Fruit fly (Drosophila melanogaster): ENCODE measurements around the gene CG14671.

The CG14671 gene

DNA sequence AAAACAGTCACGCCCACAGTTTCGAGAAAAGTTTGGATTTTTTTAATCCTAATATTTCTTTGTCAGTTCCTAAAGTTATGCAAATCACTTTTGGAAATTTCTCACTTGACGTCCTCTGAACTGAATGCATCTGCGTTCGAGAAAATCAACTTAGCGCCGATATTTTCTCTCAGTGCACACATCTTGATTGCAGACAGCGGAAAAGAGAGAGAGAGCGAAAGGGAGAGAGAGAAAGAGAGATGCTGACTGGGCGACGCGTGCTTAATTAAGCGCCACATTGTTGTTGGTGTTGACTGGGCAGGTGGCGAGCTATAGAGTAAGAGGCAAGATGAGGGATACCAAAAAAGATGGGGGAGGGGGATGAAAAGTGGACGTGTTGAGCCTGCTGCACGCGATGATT is 46.0 kb downstream of the CG14671 start (continued):
- peak; percentile 74 for TF ChIP-seq chm (GFP tag; IDR thresholded peaks at IDR 0.05)
- peak; percentile 8; the same call in 1 of the 2 replicates for TF ChIP-seq CG11696 (GFP tag; IDR thresholded peaks at IDR 0.05)
- peak; percentile 16 for TF ChIP-seq CG33557 (GFP tag; optimal IDR thresholded peaks at IDR 0.05)
- no peak for TF ChIP-seq CG14965 (GFP tag; optimal IDR thresholded peaks at IDR 0.05; ENCODE audit: borderline replicate concordance)
- TF ChIP-seq ap (GFP tag; IDR thresholded peaks at IDR 0.05): 0 out of 2 replicates have a peak, but pooled peaks have one; percentile 37
- peak; percentile 45 for TF ChIP-seq CG14710 (tag; optimal IDR thresholded peaks at IDR 0.05)
- no peak for TF ChIP-seq CG11093 (GFP tag; IDR thresholded peaks at IDR 0.05)
- peak; percentile 68 for TF ChIP-seq CG17359 (tag; optimal IDR thresholded peaks at IDR 0.05)
- TF ChIP-seq Tbp (GFP tag; optimal IDR thresholded peaks at IDR 0.05): no peak
- no peak for TF ChIP-seq exex (tag; optimal IDR thresholded peaks at IDR 0.05)
- TF ChIP-seq CG14667 (GFP tag; IDR thresholded peaks at IDR 0.05): no peak
- peak; percentile 21 for TF ChIP-seq tx (GFP tag; optimal IDR thresholded peaks at IDR 0.05)
- peak; percentile 53 for TF ChIP-seq NfI (GFP tag; optimal IDR thresholded peaks at IDR 0.05)
- TF ChIP-seq bab2 (GFP tag; optimal IDR thresholded peaks at IDR 0.05): peak; percentile 32
- TF ChIP-seq CG10654 (GFP tag; optimal IDR thresholded peaks at IDR 0.05): peak; percentile 4
- peak; percentile 36 for TF ChIP-seq CG10267 (tag; optimal IDR thresholded peaks at IDR 0.05)
- no peak for TF ChIP-seq Lhr (GFP tag; optimal IDR thresholded peaks at IDR 0.05)
- TF ChIP-seq CG10366 (GFP tag; IDR thresholded peaks at IDR 0.05): peak; percentile 67
- TF ChIP-seq Ssrp (tag; optimal IDR thresholded peaks at IDR 0.05): peak; percentile 60
- no peak for TF ChIP-seq CG13296 (GFP tag; optimal IDR thresholded peaks at IDR 0.05)
- TF ChIP-seq gsb-n (tag; optimal IDR thresholded peaks at IDR 0.05): peak; percentile 48
- peak in 1 of 2 experiments; percentile 23 for TF ChIP-seq Eip74EF (GFP tag; optimal IDR thresholded peaks at IDR 0.05)
- TF ChIP-seq gsb (GFP tag; IDR thresholded peaks at IDR 0.05): no peak
- no peak for TF ChIP-seq nerfin-2 (GFP tag; IDR thresholded peaks at IDR 0.05; ENCODE audit: partially characterized antibody)
- TF ChIP-seq CG17829 (tag; optimal IDR thresholded peaks at IDR 0.05): peak; percentile 46
- TF ChIP-seq sens (GFP tag): peak; percentile 87
- no peak for TF ChIP-seq ro (GFP tag; IDR thresholded peaks at IDR 0.05)
- TF ChIP-seq CG1832 (GFP tag; optimal IDR thresholded peaks at IDR 0.05): peak; percentile 62
- peak; percentile 26 for TF ChIP-seq Myb (GFP tag; optimal IDR thresholded peaks at IDR 0.05)
- TF ChIP-seq Dip3 (GFP tag; optimal IDR thresholded peaks at IDR 0.05): no peak
- peak; percentile 85 for TF ChIP-seq CG7745 (tag; optimal IDR thresholded peaks at IDR 0.05)
- TF ChIP-seq CG17328 (GFP tag; IDR thresholded peaks at IDR 0.05): peak; percentile 55
- TF ChIP-seq CG6654 (GFP tag; optimal IDR thresholded peaks at IDR 0.05): peak; percentile 11
- TF ChIP-seq otp (GFP tag; IDR thresholded peaks at IDR 0.05): 0 out of 3 replicates have a peak, but pooled peaks have one; percentile 57
- no peak for TF ChIP-seq CG10959 (GFP tag; IDR thresholded peaks at IDR 0.05)
- TF ChIP-seq CG15479 (GFP tag; optimal IDR thresholded peaks at IDR 0.05): no peak
- TF ChIP-seq ATbp (GFP tag; optimal IDR thresholded peaks at IDR 0.05): peak; percentile 67
- no peak for TF ChIP-seq HLH54F (GFP tag; optimal IDR thresholded peaks at IDR 0.05)
- peak; percentile 44 for TF ChIP-seq Meics (GFP tag; optimal IDR thresholded peaks at IDR 0.05)
- TF ChIP-seq Atf6 (GFP tag; IDR thresholded peaks at IDR 0.05): 0 out of 2 replicates have a peak, but pooled peaks have one; percentile 18
- TF ChIP-seq CG9215 (GFP tag; IDR thresholded peaks at IDR 0.05): no peak; the same call in 1 of the 2 replicates
- peak; percentile 67 for TF ChIP-seq Sox102F (GFP tag; optimal IDR thresholded peaks at IDR 0.05)
- TF ChIP-seq CG12236 (GFP tag; optimal IDR thresholded peaks at IDR 0.05): no peak
- no peak for TF ChIP-seq CG34224 (GFP tag; IDR thresholded peaks at IDR 0.05; ENCODE audit: partially characterized antibody)
- peak; percentile 46 for TF ChIP-seq onecut (GFP tag; IDR thresholded peaks at IDR 0.05)
- no peak for TF ChIP-seq CG31224 (GFP tag; IDR thresholded peaks at IDR 0.05)
- no peak for TF ChIP-seq CG11085 (GFP tag; IDR thresholded peaks at IDR 0.05)
- TF ChIP-seq gem (tag; optimal IDR thresholded peaks at IDR 0.05): peak; percentile 72
- 0 out of 2 replicates have a peak, but pooled peaks have one; percentile 33 for TF ChIP-seq CG7372 (GFP tag; IDR thresholded peaks at IDR 0.05)
- peak; percentile 29 for TF ChIP-seq CG15601 (tag; optimal IDR thresholded peaks at IDR 0.05)
